Fruit fly (Drosophila melanogaster): Measurements from ENCODE around the gene CtsB.

Gene CtsB

dm6 chrX:13764397-13765119 is 17.4 kb downstream of the CtsB start (continued):
- TF ChIP-seq Lim3 (GFP tag; IDR thresholded peaks at IDR 0.05) (no peak), CG14441 (GFP tag; IDR thresholded peaks at IDR 0.05) (peak; percentile 57), CG6813 (GFP tag; optimal IDR thresholded peaks at IDR 0.05) (no peak), CG3163 (GFP tag; optimal IDR thresholded peaks at IDR 0.05) (no peak), ssp (GFP tag; IDR thresholded peaks at IDR 0.05) (peak; percentile 26; the same call in 1 of the 2 replicates), h (optimal IDR thresholded peaks at IDR 0.05) (no peak), tio (GFP tag; optimal IDR thresholded peaks at IDR 0.05) (peak; percentile 15), CG31365 (tag; optimal IDR thresholded peaks at IDR 0.05) (no peak), tin (GFP tag; optimal IDR thresholded peaks at IDR 0.05) (peak; percentile 4), CG4854 (GFP tag; optimal IDR thresholded peaks at IDR 0.05) (no peak), CG30403 (GFP tag; optimal IDR thresholded peaks at IDR 0.05) (peak; percentile 40), Rx (GFP tag; IDR thresholded peaks at IDR 0.05) (peak; percentile 8; the same call in 1 of the 2 replicates), Meics (GFP tag; optimal IDR thresholded peaks at IDR 0.05) (no peak), scrt (GFP tag; optimal IDR thresholded peaks at IDR 0.05) (no peak), Sox102F (GFP tag; optimal IDR thresholded peaks at IDR 0.05) (peak; percentile 79), vnd (GFP tag; IDR thresholded peaks at IDR 0.05; ENCODE audit: partially characterized antibody) (no peak), CG18764 (GFP tag; optimal IDR thresholded peaks at IDR 0.05) (no peak), kah (GFP tag; optimal IDR thresholded peaks at IDR 0.05) (no peak), D19B (GFP tag; optimal IDR thresholded peaks at IDR 0.05) (peak; percentile 8), ftz-f1 (GFP tag; optimal IDR thresholded peaks at IDR 0.05) (no peak), CG6683 (GFP tag; optimal IDR thresholded peaks at IDR 0.05) (peak; percentile 9), CG30431 (GFP tag; optimal IDR thresholded peaks at IDR 0.05) (no peak), bowl (GFP tag; IDR thresholded peaks at IDR 0.05) (no peak), Awh (GFP tag; IDR thresholded peaks at IDR 0.05) (peak; percentile 28; the same call in 1 of the 2 replicates), Dbx (GFP tag; IDR thresholded peaks at IDR 0.05) (0 out of 3 replicates have a peak, but pooled peaks have one; percentile 15), Hr51 (GFP tag; optimal IDR thresholded peaks at IDR 0.05) (peak in 1 of 2 experiments; percentile 63), CG6791 (GFP tag; IDR thresholded peaks at IDR 0.05; ENCODE audit: partially characterized antibody) (no peak), insv (GFP tag; optimal IDR thresholded peaks at IDR 0.05) (no peak), CG15073 (GFP tag; optimal IDR thresholded peaks at IDR 0.05) (no peak), Fer3 (tag; optimal IDR thresholded peaks at IDR 0.05) (peak; percentile 36), CG4707 (GFP tag; optimal IDR thresholded peaks at IDR 0.05) (peak; percentile 37), CG17385 (GFP tag; optimal IDR thresholded peaks at IDR 0.05) (peak; percentile 25), cas (GFP tag; IDR thresholded peaks at IDR 0.05) (0 out of 2 replicates have a peak, but pooled peaks have one; percentile 8), zf30C (GFP tag; optimal IDR thresholded peaks at IDR 0.05) (no peak), Six4 (GFP tag; optimal IDR thresholded peaks at IDR 0.05) (no peak), CG9817 (tag; optimal IDR thresholded peaks at IDR 0.05) (no peak), Xbp1 (GFP tag; optimal IDR thresholded peaks at IDR 0.05) (peak; percentile 58), cwo (GFP tag; optimal IDR thresholded peaks at IDR 0.05) (no peak), esg (GFP tag; conservative IDR thresholded peaks at IDR 0.05) (peak; percentile 41; the same call in 1 of the 2 replicates), her (GFP tag; optimal IDR thresholded peaks at IDR 0.05) (no peak), CG9932 (GFP tag; IDR thresholded peaks at IDR 0.05) (no peak), croc (GFP tag; conservative IDR thresholded peaks at IDR 0.05) (no peak), prd (optimal IDR thresholded peaks at IDR 0.05) (no peak), prd (GFP tag; IDR thresholded peaks at IDR 0.05) (peak; percentile 61), Mad (GFP tag; optimal IDR thresholded peaks at IDR 0.05) (no peak), CG18262 (tag; optimal IDR thresholded peaks at IDR 0.05) (peak; percentile 49), Stat92E (GFP tag; optimal IDR thresholded peaks at IDR 0.05) (no peak), CG3847 (GFP tag; IDR thresholded peaks at IDR 0.05) (peak; percentile 38), CG16863 (GFP tag; optimal IDR thresholded peaks at IDR 0.05) (no peak), E2f2 (GFP tag; IDR thresholded peaks at IDR 0.05) (peak; percentile 43; the same call in 1 of the 2 replicates)
